Fruit fly (Drosophila melanogaster): ENCODE measurements around the gene Tgi.

DNA sequence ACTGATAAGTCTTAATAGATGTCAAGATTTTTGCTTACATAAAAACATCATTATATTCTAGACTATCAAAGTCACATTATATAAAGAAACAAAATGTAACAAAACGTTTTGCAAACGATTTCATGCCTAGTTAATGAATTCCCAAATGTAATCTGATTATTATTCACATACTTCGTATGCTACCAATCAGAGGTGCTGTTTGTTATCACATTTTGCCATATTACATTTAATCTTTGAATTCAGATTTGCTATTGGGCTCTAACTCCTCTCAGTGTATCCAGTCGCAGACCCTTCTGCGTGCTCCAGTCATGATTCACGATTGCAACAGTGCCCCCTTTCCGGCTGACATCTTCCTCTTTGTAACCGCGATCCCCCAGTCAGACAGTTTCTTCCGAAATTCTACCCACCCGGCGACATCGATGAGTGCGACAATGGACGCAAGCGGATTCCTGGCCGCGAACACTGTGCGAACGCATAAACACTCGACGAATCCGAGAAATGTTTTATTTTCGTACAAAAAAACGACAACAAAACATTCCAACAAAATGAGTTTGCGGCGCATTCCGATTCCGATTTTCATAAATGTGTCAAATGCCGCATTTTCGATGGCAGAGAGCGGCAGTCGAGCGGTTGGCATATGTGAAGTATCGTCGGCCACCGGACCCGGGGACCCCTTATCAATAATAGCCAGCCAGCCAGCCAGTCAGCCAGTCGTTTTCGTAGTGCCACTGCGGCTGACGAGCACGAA, 1.7 kb downstream of the Tgi start:
- TF ChIP-seq pan (optimal IDR thresholded peaks at IDR 0.05) = no peak
- TF ChIP-seq dmrt93B (GFP tag; optimal IDR thresholded peaks at IDR 0.05) = peak; percentile 38
- no peak for TF ChIP-seq GATAd (GFP tag; optimal IDR thresholded peaks at IDR 0.05)
- no peak for TF ChIP-seq Abd-B (GFP tag; optimal IDR thresholded peaks at IDR 0.05)
- no peak for TF ChIP-seq CG9705 (GFP tag; optimal IDR thresholded peaks at IDR 0.05)
- peak; percentile 71 for TF ChIP-seq woc (GFP tag; optimal IDR thresholded peaks at IDR 0.05)
- peak; percentile 3 for TF ChIP-seq psq (GFP tag; optimal IDR thresholded peaks at IDR 0.05)
- no peak for TF ChIP-seq sv (GFP tag; optimal IDR thresholded peaks at IDR 0.05)

Measured in whole organism, wandering third instar larva.